Worm (Caenorhabditis elegans) whole organism, L1 larva: ENCODE data around the gene pqn-25.

Experiments
- C34B4.2 ChIP-seq: sonication (generic microtip); optimal IDR thresholded peaks from 2 replicates; lab custom pipeline; 2017; ENCODE audit warnings: mild to moderate bottlenecking, missing genetic modification characterization, missing compliant biosample characterization
- F16B12.6 ChIP-seq: fragments of 150-350 bp; optimal IDR thresholded peaks from 2 replicates; lab custom pipeline; 2014; ENCODE audit warnings: missing biosample characterization, missing genetic modification characterization
- Y116A8C.19 ChIP-seq: sonication (generic microtip); optimal IDR thresholded peaks from 2 replicates; lab custom pipeline; 2016; ENCODE audit warnings: missing compliant biosample characterization, missing genetic modification characterization, borderline replicate concordance
- alr-1 ChIP-seq: fragments of 200-800 bp; sonication (Bioruptor generic); optimal IDR thresholded peaks from 2 replicates; lab custom pipeline; 2018; ENCODE audit warnings: borderline replicate concordance, mild to moderate bottlenecking, missing genetic modification characterization, missing compliant biosample characterization
- blmp-1 ChIP-seq: fragments of 150-350 bp; optimal IDR thresholded peaks from 2 replicates; lab custom pipeline; 2014; ENCODE audit warnings: missing biosample characterization, missing genetic modification characterization
- ceh-63 ChIP-seq: fragments of 200-800 bp; sonication (Bioruptor generic); optimal IDR thresholded peaks from 2 replicates; lab custom pipeline; 2018; ENCODE audit warnings: mild to moderate bottlenecking, missing genetic modification characterization, missing compliant biosample characterization
- ceh-88 ChIP-seq: fragments of 200-800 bp; sonication (Bioruptor generic); IDR thresholded peaks from 2 replicates; pipeline ENCODE4 v1.3.6; 2022; ENCODE audit warnings: missing genetic modification characterization, missing compliant biosample characterization
- ceh-90 ChIP-seq: sonication (generic microtip); optimal IDR thresholded peaks from 2 replicates; lab custom pipeline; 2016; ENCODE audit warnings: missing genetic modification characterization, missing compliant biosample characterization
- ces-1 ChIP-seq: fragments of 150-350 bp; optimal IDR thresholded peaks from 2 replicates; lab custom pipeline; 2014; ENCODE audit warnings: missing biosample characterization, missing genetic modification reagents, missing genetic modification characterization
- dpl-1 ChIP-seq, 3 experiments: fragments of 150-350 bp in 2 of 3; sonication (generic microtip) in 1 of 3; optimal IDR thresholded peaks; 2 replicates each; lab custom pipeline; 2014 to 2017; ENCODE audit warnings: missing biosample characterization in 3 of 3, missing genetic modification characterization in 3 of 3, missing genetic modification reagents in 3 of 3
- efl-1 ChIP-seq, 4 experiments: fragments of 150-350 bp; optimal IDR thresholded peaks in 3 of 4; peaks in 1 of 4; 1 replicate in 1 of 4; 2 replicates in 3 of 4; lab custom pipeline; 2014; ENCODE audit warnings: missing biosample characterization in 2 of 4, missing genetic modification characterization in 2 of 4, missing genetic modification reagents in 2 of 4
- efl-3 ChIP-seq: fragments of 200-800 bp; sonication (Bioruptor generic); optimal IDR thresholded peaks from 2 replicates; lab custom pipeline; 2018; ENCODE audit warnings: mild to moderate bottlenecking, missing genetic modification characterization, missing compliant biosample characterization
- elt-2 ChIP-seq: sonication (generic microtip); optimal IDR thresholded peaks from 2 replicates; lab custom pipeline; 2016; ENCODE audit warnings: missing genetic modification characterization, mild to moderate bottlenecking, inconsistent platforms, missing compliant biosample characterization, missing genetic modification reagents
- elt-3 ChIP-seq, 6 experiments: fragments of 150-350 bp in 1 of 6; sonication (generic microtip); optimal IDR thresholded peaks; 2 replicates each; lab custom pipeline; 2017 to 2018; ENCODE audit warnings: missing biosample characterization in 6 of 6, missing genetic modification characterization in 6 of 6, inconsistent platforms in 1 of 6
- ets-5 ChIP-seq: fragments of 200-800 bp; sonication (Bioruptor generic); IDR thresholded peaks from 2 replicates; pipeline ENCODE4 v1.3.6; 2022; ENCODE audit warnings: missing genetic modification characterization, missing compliant biosample characterization
- fkh-10 ChIP-seq: sonication (generic microtip); optimal IDR thresholded peaks from 2 replicates; lab custom pipeline; 2017; ENCODE audit warnings: missing biosample characterization, missing genetic modification reagents, missing genetic modification characterization
- grh-1 ChIP-seq: fragments of 200-800 bp; sonication (Bioruptor generic); IDR thresholded peaks from 2 replicates; pipeline ENCODE4 v1.3.6; 2022; ENCODE audit warnings: missing genetic modification reagents, missing genetic modification characterization, missing compliant biosample characterization
- hlh-4 ChIP-seq: sonication (generic microtip); optimal IDR thresholded peaks from 2 replicates; lab custom pipeline; 2016; ENCODE audit warnings: mild to moderate bottlenecking, missing genetic modification characterization, missing compliant biosample characterization
- hpl-2 ChIP-seq: fragments of 150-350 bp; optimal IDR thresholded peaks from 2 replicates; lab custom pipeline; 2014; ENCODE audit warnings: missing biosample characterization, missing genetic modification reagents, missing genetic modification characterization
- jun-1 ChIP-seq: fragments of 150-350 bp; optimal IDR thresholded peaks from 2 replicates; lab custom pipeline; 2014; ENCODE audit warnings: missing biosample characterization, missing genetic modification reagents, missing genetic modification characterization
- lin-14 ChIP-seq: fragments of 200-800 bp; sonication (Bioruptor generic); optimal IDR thresholded peaks from 2 replicates; lab custom pipeline; 2018; ENCODE audit warnings: mild to moderate bottlenecking, missing genetic modification characterization, moderate library complexity, missing compliant biosample characterization
- lin-15B ChIP-seq: fragments of 150-350 bp; sonication (generic microtip); optimal IDR thresholded peaks from 3 replicates; lab custom pipeline; 2014; ENCODE audit warnings: missing biosample characterization, missing genetic modification characterization
- lin-35 ChIP-seq, 2 experiments: fragments of 150-350 bp; optimal IDR thresholded peaks; 2 replicates each; lab custom pipeline; 2014; ENCODE audit warnings: missing biosample characterization in 2 of 2, missing genetic modification characterization in 2 of 2, missing genetic modification reagents in 2 of 2
- lsy-2 ChIP-seq, 2 experiments: fragments of 150-350 bp; optimal IDR thresholded peaks; 2 replicates each; lab custom pipeline; 2014; ENCODE audit warnings: missing biosample characterization in 2 of 2, missing genetic modification characterization in 2 of 2
- mdl-1 ChIP-seq, 2 experiments: fragments of 150-350 bp; optimal IDR thresholded peaks; 2 replicates each; lab custom pipeline; 2014 to 2017; ENCODE audit warnings: missing biosample characterization in 2 of 2, missing genetic modification characterization in 2 of 2, inconsistent platforms in 1 of 2
- mef-2 ChIP-seq: fragments of 150-350 bp; optimal IDR thresholded peaks from 2 replicates; lab custom pipeline; 2014; ENCODE audit warnings: missing biosample characterization, missing genetic modification characterization
- mep-1 ChIP-seq: fragments of 150-350 bp; optimal IDR thresholded peaks from 2 replicates; lab custom pipeline; 2014; ENCODE audit warnings: missing biosample characterization, missing genetic modification characterization
- nhr-11 ChIP-seq: fragments of 150-350 bp; optimal IDR thresholded peaks from 2 replicates; lab custom pipeline; 2014; ENCODE audit warnings: missing biosample characterization, missing genetic modification characterization
- nhr-12 ChIP-seq: sonication (generic microtip); optimal IDR thresholded peaks from 2 replicates; lab custom pipeline; 2017; ENCODE audit warnings: missing biosample characterization, missing genetic modification characterization
- nhr-19 ChIP-seq: fragments of 200-800 bp; sonication (Bioruptor generic); conservative IDR thresholded peaks from 2 replicates; pipeline ENCODE4 v1.3.6; 2022; ENCODE audit warnings: missing genetic modification characterization, missing compliant biosample characterization
- nhr-20 ChIP-seq: sonication (generic microtip); optimal IDR thresholded peaks from 2 replicates; lab custom pipeline; 2016; ENCODE audit warnings: mild to moderate bottlenecking, missing genetic modification characterization, missing compliant biosample characterization
- nhr-28 ChIP-seq: fragments of 150-350 bp; optimal IDR thresholded peaks from 2 replicates; lab custom pipeline; 2014; ENCODE audit warnings: missing biosample characterization, missing genetic modification characterization
- nhr-47 ChIP-seq: sonication (generic microtip); optimal IDR thresholded peaks from 2 replicates; lab custom pipeline; 2016; ENCODE audit warnings: mild to moderate bottlenecking, missing genetic modification characterization, moderate library complexity, missing compliant biosample characterization
- nhr-71 ChIP-seq: sonication (generic microtip); optimal IDR thresholded peaks from 2 replicates; lab custom pipeline; 2016; ENCODE audit warnings: mild to moderate bottlenecking, missing genetic modification characterization, moderate library complexity, missing compliant biosample characterization
- nhr-76 ChIP-seq: sonication (generic microtip); optimal IDR thresholded peaks from 2 replicates; lab custom pipeline; 2017; ENCODE audit warnings: missing biosample characterization, missing genetic modification characterization
- nhr-77 ChIP-seq: fragments of 150-350 bp; optimal IDR thresholded peaks from 2 replicates; lab custom pipeline; 2014; ENCODE audit warnings: missing biosample characterization, missing genetic modification characterization
- nhr-85 ChIP-seq: sonication (generic microtip); peaks from one replicate; lab custom pipeline; 2016; ENCODE audit warnings: missing genetic modification characterization, inconsistent platforms, missing compliant biosample characterization
- nhr-90 ChIP-seq: sonication (generic microtip); optimal IDR thresholded peaks from 2 replicates; lab custom pipeline; 2016; ENCODE audit warnings: mild to moderate bottlenecking, missing genetic modification characterization, missing compliant biosample characterization; ENCODE audit not compliant: poor library complexity
- pag-3 ChIP-seq: sonication (generic microtip); optimal IDR thresholded peaks from 2 replicates; lab custom pipeline; 2017; ENCODE audit warnings: missing genetic modification characterization, mild to moderate bottlenecking, missing compliant biosample characterization, antibody characterized with exemption, borderline replicate concordance; ENCODE audit not compliant: insufficient read depth
- pax-3 ChIP-seq: fragments of 200-800 bp; sonication (Bioruptor generic); optimal IDR thresholded peaks from 2 replicates; lab custom pipeline; 2018; ENCODE audit warnings: mild to moderate bottlenecking, missing genetic modification characterization, moderate library complexity, missing compliant biosample characterization
- skn-1 ChIP-seq: fragments of 150-350 bp; optimal IDR thresholded peaks from 2 replicates; lab custom pipeline; 2014; ENCODE audit warnings: missing biosample characterization, missing genetic modification characterization
- snpc-4 ChIP-seq: fragments of 150-350 bp; optimal IDR thresholded peaks from 2 replicates; lab custom pipeline; 2014; ENCODE audit warnings: missing biosample characterization, missing genetic modification characterization
- snu-23 ChIP-seq: sonication (generic microtip); optimal IDR thresholded peaks from 2 replicates; lab custom pipeline; 2016; ENCODE audit warnings: missing genetic modification characterization, missing compliant biosample characterization
- swsn-7 ChIP-seq: sonication (generic microtip); optimal IDR thresholded peaks from 2 replicates; lab custom pipeline; 2016; ENCODE audit warnings: missing genetic modification characterization, missing compliant biosample characterization
- unc-62 ChIP-seq: fragments of 150-350 bp; optimal IDR thresholded peaks from 2 replicates; lab custom pipeline; 2014; ENCODE audit warnings: missing biosample characterization, missing genetic modification reagents, missing genetic modification characterization
- unc-86 ChIP-seq: sonication (generic microtip); optimal IDR thresholded peaks from 2 replicates; lab custom pipeline; 2016; ENCODE audit warnings: missing genetic modification characterization, missing compliant biosample characterization
- ztf-11 ChIP-seq, 2 experiments: sonication (generic microtip); optimal IDR thresholded peaks; 2 replicates each; lab custom pipeline; 2016 to 2017; ENCODE audit warnings: missing genetic modification characterization in 2 of 2, missing biosample characterization in 1 of 2, missing compliant biosample characterization in 1 of 2
- ztf-4 ChIP-seq: fragments of 150-350 bp; optimal IDR thresholded peaks from 2 replicates; lab custom pipeline; 2014; ENCODE audit warnings: missing biosample characterization, missing genetic modification characterization

The pqn-25 gene

DNA sequence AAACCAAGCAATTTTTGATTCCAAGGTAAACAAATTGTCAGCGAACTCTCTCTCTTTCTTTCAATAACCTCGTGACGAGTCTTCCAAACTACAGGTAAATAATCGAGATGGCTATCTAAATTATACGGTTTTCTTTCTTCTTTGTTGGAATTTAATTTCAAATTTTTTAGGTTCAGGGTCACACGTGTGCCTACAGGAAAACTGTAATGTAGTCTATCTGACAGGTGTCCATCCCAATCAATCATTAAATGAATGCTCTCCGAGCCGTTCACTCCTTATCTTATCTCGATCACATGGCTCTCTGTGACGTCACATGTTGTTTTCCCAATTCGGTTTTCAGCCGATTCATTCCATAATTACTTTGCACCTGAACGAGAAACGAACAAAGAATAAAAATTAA, 40.7 kb upstream of the pqn-25 start:
- TF ChIP-seq mep-1 (tag; lab: Kevin White, UChicago) (no peak), dpl-1 (GFP tag; optimal IDR thresholded peaks at IDR 0.05; lab: Kevin White, UChicago) (no peak), nhr-90 (tag; lab: Kevin White, UChicago) (peak; percentile 24), snu-23 (GFP tag; lab: Kevin White, UChicago) (peak; percentile 28), skn-1 (tag; lab: Kevin White, UChicago) (peak; percentile 12), nhr-11 (tag; lab: Kevin White, UChicago) (no peak), blmp-1 (tag; lab: Kevin White, UChicago) (no peak), nhr-19 (GFP tag; lab: Robert Waterston, UW) (peak; percentile 28; the same call in 1 of the 2 replicates), F16B12.6 (tag; lab: Kevin White, UChicago) (no peak), nhr-20 (tag; lab: Kevin White, UChicago) (peak; percentile 86), efl-1 (optimal IDR thresholded peaks at IDR 0.05; lab: Kevin White, UChicago) (no peak), efl-1 (GFP tag; optimal IDR thresholded peaks at IDR 0.05 in 1 of 2; lab: Kevin White, UChicago) (peak in 1 of 2 experiments; percentile 84), elt-2 (tag; lab: Kevin White, UChicago) (peak; percentile 59), C34B4.2 (no peak), ztf-11 (tag; optimal IDR thresholded peaks at IDR 0.05; lab: Kevin White, UChicago) (no peak), lsy-2 (tag; optimal IDR thresholded peaks at IDR 0.05; lab: Kevin White, UChicago) (peak in 1 of 2 experiments; percentile 24), Y116A8C.19 (tag; lab: Kevin White, UChicago) (no peak), mef-2 (tag; lab: Kevin White, UChicago) (no peak), swsn-7 (no peak), ceh-90 (tag; lab: Kevin White, UChicago) (no peak), nhr-85 (tag; lab: Kevin White, UChicago) (peak; percentile 89), lin-14 (GFP tag; lab: Kevin White, UChicago) (peak; percentile 52), mdl-1 (tag; optimal IDR thresholded peaks at IDR 0.05; lab: Kevin White, UChicago) (peak in 1 of 2 experiments; percentile 32), ceh-88 (no peak), hpl-2 (GFP tag; lab: Kevin White, UChicago) (no peak), lin-35 (GFP tag; optimal IDR thresholded peaks at IDR 0.05; lab: Kevin White, UChicago) (peak in 1 of 2 experiments; percentile 29), nhr-71 (tag; lab: Kevin White, UChicago) (peak; percentile 41), efl-3 (GFP tag; lab: Kevin White, UChicago) (no peak)
- TF ChIP-seq, all 84 proteins: peak for 13

DNA sequence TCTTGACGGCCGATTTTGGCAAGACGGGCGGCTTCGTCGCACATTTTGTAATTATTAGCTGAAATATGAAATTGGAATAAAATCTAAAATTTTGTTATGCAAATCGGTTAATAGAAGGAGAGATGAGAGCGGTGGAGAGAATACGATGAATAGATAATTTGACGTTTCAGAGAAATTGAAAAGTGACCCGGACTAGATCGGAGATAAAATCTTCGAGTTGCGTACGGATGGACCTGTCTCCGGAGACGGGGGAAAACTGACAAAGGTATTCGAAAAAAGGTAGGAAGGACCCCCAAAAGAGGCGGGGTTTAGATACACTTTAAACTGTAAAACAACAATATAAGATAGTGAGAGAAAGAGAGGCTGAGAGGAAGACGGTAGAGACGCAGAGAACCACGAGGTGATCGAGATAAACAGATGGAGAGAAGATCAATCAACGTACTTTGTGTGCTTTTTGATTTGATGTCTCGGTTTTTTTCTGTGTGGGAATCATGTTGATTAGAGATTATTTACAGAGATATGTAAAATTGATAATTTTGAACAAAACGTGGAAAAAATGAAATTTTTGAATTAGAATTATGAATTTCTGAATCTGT, 39.8 kb upstream of the pqn-25 start, which contains the start of gene F09F7.6:
F09F7.6 (minus strand) TSS at position 64 of the 596 bp plus-strand sequence.
- no peak for TF ChIP-seq pax-3 (tag; lab: Kevin White, UChicago)
- peak; percentile 53; the same call in 1 of the 2 replicates for TF ChIP-seq grh-1 (GFP tag; lab: Robert Waterston, UW)
- no peak for TF ChIP-seq ets-5
- TF ChIP-seq pag-3 (tag; lab: Kevin White, UChicago): no peak
- no peak for TF ChIP-seq hpl-2 (GFP tag; lab: Kevin White, UChicago)
- TF ChIP-seq snpc-4: no peak
- TF ChIP-seq hlh-4: no peak
- no peak for TF ChIP-seq F16B12.6 (tag; lab: Kevin White, UChicago)
- TF ChIP-seq elt-3 (tag; optimal IDR thresholded peaks at IDR 0.05; lab: Kevin White, UChicago): peak; percentile 35 to 93 (median 72)
- TF ChIP-seq nhr-47 (tag; lab: Kevin White, UChicago): peak; percentile 62
- TF ChIP-seq nhr-19 (GFP tag; lab: Robert Waterston, UW): peak; percentile 98
- no peak for TF ChIP-seq ceh-90 (tag; lab: Kevin White, UChicago)
- no peak for TF ChIP-seq lin-15B
- TF ChIP-seq nhr-85 (tag; lab: Kevin White, UChicago): peak; percentile 98
- no peak for TF ChIP-seq mef-2 (tag; lab: Kevin White, UChicago)
- peak; percentile 93 for TF ChIP-seq snu-23 (GFP tag; lab: Kevin White, UChicago)
- TF ChIP-seq nhr-12: no peak
- peak in 2 of 3 experiments; percentile 21 to 42 for TF ChIP-seq dpl-1 (GFP tag; optimal IDR thresholded peaks at IDR 0.05; lab: Kevin White, UChicago)
- TF ChIP-seq alr-1 (tag; lab: Kevin White, UChicago): no peak
- TF ChIP-seq jun-1 (tag; lab: Kevin White, UChicago): no peak
- TF ChIP-seq nhr-76 (tag; lab: Kevin White, UChicago): no peak
- no peak for TF ChIP-seq ces-1 (GFP tag; lab: Kevin White, UChicago)
- no peak for TF ChIP-seq nhr-28 (tag; lab: Kevin White, UChicago)
- no peak for TF ChIP-seq unc-86
- TF ChIP-seq nhr-20 (tag; lab: Kevin White, UChicago): peak; percentile 97
- no peak for TF ChIP-seq unc-62
- no peak for TF ChIP-seq fkh-10 (GFP tag; lab: Kevin White, UChicago)
- TF ChIP-seq nhr-77 (tag; lab: Kevin White, UChicago): no peak
- peak; percentile 51 for TF ChIP-seq ztf-4 (tag; lab: Kevin White, UChicago)
- TF ChIP-seq ceh-63: no peak
